Worm (Caenorhabditis elegans): Measurements from ENCODE around the gene srsx-9.

- no peak for TF ChIP-seq madf-5 (GFP tag; IDR thresholded peaks at IDR 0.05)
- peak; percentile 13 for TF ChIP-seq dve-1 (tag; optimal IDR thresholded peaks at IDR 0.05; ENCODE audit: insufficient read depth)
- no peak for TF ChIP-seq tra-1 (GFP tag; IDR thresholded peaks at IDR 0.05)
- TF ChIP-seq nhr-11 (tag; optimal IDR thresholded peaks at IDR 0.05), result peak; percentile 11
- no peak for TF ChIP-seq pha-4 (GFP tag; IDR thresholded peaks at IDR 0.05)
- no peak for TF ChIP-seq pha-4 (tag; optimal IDR thresholded peaks at IDR 0.05)
- no peak for TF ChIP-seq lin-29 (GFP tag; IDR thresholded peaks at IDR 0.05)
- TF ChIP-seq jun-1 (tag; optimal IDR thresholded peaks at IDR 0.05), result no peak
- TF ChIP-seq zag-1 (tag; optimal IDR thresholded peaks at IDR 0.05), result no peak
- no peak for TF ChIP-seq nhr-77 (tag; optimal IDR thresholded peaks at IDR 0.05)
Observed at ce11 chrV:4969503-4969902, 3.3 kb downstream of the srsx-9 start.
